Worm (Caenorhabditis elegans): ENCODE data around the gene eif-2Bdelta.

The eif-2Bdelta gene

DNA sequence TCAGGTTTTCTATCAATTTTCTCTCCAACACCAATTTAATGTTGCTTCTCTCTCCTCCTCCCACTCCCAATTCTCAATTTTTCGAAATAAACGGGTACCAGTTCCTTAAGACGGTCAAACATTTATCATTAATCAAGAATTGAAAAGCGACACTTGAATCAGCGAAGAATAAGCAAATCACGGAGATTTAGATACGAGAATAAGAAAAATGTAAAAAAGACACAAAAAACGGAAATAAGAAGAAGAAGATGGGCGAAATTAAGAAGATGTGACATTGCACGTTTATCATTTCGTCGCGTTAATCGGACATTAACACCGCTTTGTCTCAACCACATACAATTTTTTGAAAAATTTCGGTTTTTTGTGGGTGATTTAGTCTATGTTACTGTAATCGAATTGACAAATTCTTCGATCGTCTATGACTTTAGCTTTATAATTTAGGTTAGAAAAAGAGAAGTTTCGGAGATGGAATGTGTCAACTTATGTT, 9.1 kb upstream of the eif-2Bdelta start, which contains the start of gene haao-1:
TSS of gene haao-1 (plus strand) at position 437 of the 487 bp plus-strand sequence.
- TF ChIP-seq ceh-31 (tag; optimal IDR thresholded peaks at IDR 0.05) (no peak), hlh-13 (GFP tag; optimal IDR thresholded peaks at IDR 0.05) (no peak), C08G9.2 (tag; optimal IDR thresholded peaks at IDR 0.05) (no peak), sdc-2 (tag; optimal IDR thresholded peaks at IDR 0.05) (no peak), tbx-2 (tag; optimal IDR thresholded peaks at IDR 0.05) (no peak), ceh-14 (tag; optimal IDR thresholded peaks at IDR 0.05) (no peak), npax-4 (tag; optimal IDR thresholded peaks at IDR 0.05) (no peak), madf-2 (tag; optimal IDR thresholded peaks at IDR 0.05) (no peak), nfya-1 (tag; optimal IDR thresholded peaks at IDR 0.05) (no peak)

DNA sequence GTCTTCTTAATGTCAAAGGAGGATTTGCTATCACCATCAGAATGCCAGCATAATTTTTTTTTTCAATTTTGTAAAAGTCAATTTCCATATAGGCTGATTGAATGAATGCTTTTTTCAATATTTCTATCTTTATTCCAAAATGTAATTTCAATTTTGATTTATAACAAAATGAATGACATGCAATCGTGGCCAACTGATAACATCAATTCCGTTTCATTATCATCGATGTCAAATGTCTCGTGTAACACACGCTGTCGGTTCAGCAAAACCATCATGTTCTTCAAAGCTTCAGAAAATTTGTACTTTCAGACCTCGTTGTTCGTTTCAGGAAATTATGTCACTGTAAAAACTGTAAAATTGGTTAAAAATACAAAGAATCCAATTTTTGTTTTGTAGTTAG, 6.7 kb upstream of the eif-2Bdelta start:
- TF ChIP-seq dmd-4 (tag; optimal IDR thresholded peaks at IDR 0.05; ENCODE audit: borderline replicate concordance) = no peak
- TF ChIP-seq elt-2 (tag; optimal IDR thresholded peaks at IDR 0.05) = peak; percentile 1
- no peak for TF ChIP-seq K02D7.2 (tag; optimal IDR thresholded peaks at IDR 0.05)

- TF ChIP-seq elt-2 (tag; optimal IDR thresholded peaks at IDR 0.05) (peak; percentile 40), K09A11.1 (tag; optimal IDR thresholded peaks at IDR 0.05; ENCODE audit: insufficient read depth) (no peak), unc-86 (tag; optimal IDR thresholded peaks at IDR 0.05) (no peak)
Measured at ce11 chrV:9507742-9508141, 5.9 kb upstream of the eif-2Bdelta start, which contains the start of gene acs-14. Gene acs-14 (plus strand): TSS chrV:9508132.

ce11 chrV:9509597-9509996, 4.0 kb upstream of the eif-2Bdelta start:
- no peak for TF ChIP-seq K02D7.2 (tag; optimal IDR thresholded peaks at IDR 0.05)
- TF ChIP-seq dmd-4 (tag; optimal IDR thresholded peaks at IDR 0.05; ENCODE audit: borderline replicate concordance) = no peak
- TF ChIP-seq ttx-3 (tag; optimal IDR thresholded peaks at IDR 0.05) = no peak
- no peak for TF ChIP-seq nhr-11 (tag; optimal IDR thresholded peaks at IDR 0.05)
- no peak for TF ChIP-seq pros-1 (tag; optimal IDR thresholded peaks at IDR 0.05)

- TF ChIP-seq ztf-16 (tag; optimal IDR thresholded peaks at IDR 0.05) (no peak), fkh-10 (GFP tag; optimal IDR thresholded peaks at IDR 0.05) (no peak), hlh-6 (tag; optimal IDR thresholded peaks at IDR 0.05) (no peak), hlh-30 (tag; optimal IDR thresholded peaks at IDR 0.05; ENCODE audit: insufficient read depth) (no peak), elt-2 (tag; optimal IDR thresholded peaks at IDR 0.05) (no peak), ets-4 (tag; optimal IDR thresholded peaks at IDR 0.05) (no peak), hlh-8 (tag; optimal IDR thresholded peaks at IDR 0.05) (no peak), fkh-6 (tag; optimal IDR thresholded peaks at IDR 0.05) (no peak), tbx-7 (tag; optimal IDR thresholded peaks at IDR 0.05) (no peak), pha-2 (tag; optimal IDR thresholded peaks at IDR 0.05) (no peak), dve-1 (tag; optimal IDR thresholded peaks at IDR 0.05) (no peak), nhr-232 (tag; optimal IDR thresholded peaks at IDR 0.05) (no peak), ceh-9 (tag; optimal IDR thresholded peaks at IDR 0.05) (no peak), pag-3 (tag; optimal IDR thresholded peaks at IDR 0.05; ENCODE audit: borderline replicate concordance) (no peak)
Measured at ce11 chrV:9516280-9516679, 2.7 kb downstream of the eif-2Bdelta start.

ce11 chrV:9518832-9519231, 5.2 kb downstream of the eif-2Bdelta start, which contains the start of gene C50F4.8:
Gene C50F4.8 (minus strand): TSS chrV:9518859.
- no peak for TF ChIP-seq hlh-15 (tag; optimal IDR thresholded peaks at IDR 0.05)
- no peak for TF ChIP-seq ceh-45 (GFP tag; IDR thresholded peaks at IDR 0.05)
- no peak for TF ChIP-seq nfya-1 (tag; optimal IDR thresholded peaks at IDR 0.05)
- TF ChIP-seq dve-1 (tag; optimal IDR thresholded peaks at IDR 0.05) = no peak
- TF ChIP-seq zip-5 (tag; optimal IDR thresholded peaks at IDR 0.05) = no peak
- TF ChIP-seq ref-2 (tag; optimal IDR thresholded peaks at IDR 0.05) = no peak
- TF ChIP-seq hlh-8 (tag; optimal IDR thresholded peaks at IDR 0.05) = no peak
- no peak for TF ChIP-seq ztf-16 (tag; optimal IDR thresholded peaks at IDR 0.05)
- TF ChIP-seq ceh-22 (tag; optimal IDR thresholded peaks at IDR 0.05) = no peak
- TF ChIP-seq pha-4 (tag; optimal IDR thresholded peaks at IDR 0.05) = no peak

All from whole organism, late embryonic.